Fruit fly (Drosophila melanogaster) whole organism, embryonic: ENCODE measurements around the gene SclA.

Source experiments
- CG1647 ChIP-seq: fragments of 200-800 bp; sonication (Bioruptor generic); optimal IDR thresholded peaks from 3 replicates; lab custom pipeline; 2016; ENCODE audit warnings: missing biosample characterization, missing genetic modification characterization
- CG30403 ChIP-seq: fragments of 200-800 bp; sonication (Bioruptor generic); optimal IDR thresholded peaks from 3 replicates; lab custom pipeline; 2016; ENCODE audit warnings: missing biosample characterization, missing genetic modification characterization
- CG3995 ChIP-seq: fragments of 200-800 bp; sonication (Bioruptor generic); optimal IDR thresholded peaks from 3 replicates; lab custom pipeline; 2016; ENCODE audit warnings: missing biosample characterization, missing genetic modification characterization
- CG5953 ChIP-seq: fragments of 200-800 bp; sonication (Bioruptor generic); IDR thresholded peaks from 2 replicates; pipeline ENCODE4 v1.3.6; 2022; ENCODE audit warnings: missing biosample characterization, missing genetic modification characterization
- Gug ChIP-seq: fragments of 200-800 bp; sonication (Bioruptor generic); IDR thresholded peaks from 4 replicates; pipeline ENCODE4 v1.3.6; 2022; ENCODE audit warnings: missing biosample characterization, missing genetic modification characterization
- Hsf ChIP-seq: fragments of 200-800 bp; sonication (Bioruptor generic); optimal IDR thresholded peaks from 3 replicates; lab custom pipeline; 2016; ENCODE audit warnings: missing biosample characterization, missing genetic modification characterization
- Med ChIP-seq: fragments of 200-800 bp; sonication (Bioruptor generic); peaks from one replicate; lab custom pipeline; 2016; ENCODE audit warnings: missing biosample characterization, missing genetic modification characterization, mild to moderate bottlenecking, inconsistent platforms, moderate library complexity
- Neu2 ChIP-seq: fragments of 200-800 bp; sonication (Bioruptor generic); optimal IDR thresholded peaks from 3 replicates; lab custom pipeline; 2016; ENCODE audit warnings: missing biosample characterization, missing genetic modification characterization, borderline replicate concordance
- Sin3A ChIP-seq: fragments of >200 bp; optimal IDR thresholded peaks from 2 replicates; lab custom pipeline; 2018
- sisA ChIP-seq: fragments of 200-800 bp; sonication (Bioruptor generic); IDR thresholded peaks from 2 replicates; pipeline ENCODE4 v1.3.6; 2022; ENCODE audit warnings: missing biosample characterization, missing genetic modification characterization

DNA sequence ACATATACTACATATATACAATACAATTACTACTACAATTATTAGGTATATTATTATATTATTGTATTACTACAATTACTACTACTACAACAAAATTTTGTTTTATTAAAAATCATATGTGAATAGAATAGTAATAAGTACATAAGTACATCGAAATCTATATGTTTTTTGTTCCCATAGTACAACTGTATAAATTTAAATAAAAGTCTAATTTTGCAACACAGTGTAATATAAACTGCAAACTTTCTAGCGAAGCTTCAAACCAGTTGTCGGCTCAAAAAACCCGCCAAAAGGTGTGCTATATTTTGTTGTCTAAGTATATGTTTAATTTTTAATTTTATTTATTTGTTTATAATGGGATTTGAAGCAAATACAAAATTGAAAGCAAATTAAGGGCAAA lies 21.8 kb downstream of the SclA start:
- TF ChIP-seq Gug (GFP tag; lab: Robert Waterston, UW), result no peak
- TF ChIP-seq CG30403 (GFP tag; lab: Kevin White, UChicago), result no peak
- TF ChIP-seq Sin3A (lab: Kevin White, UChicago), result no peak
- TF ChIP-seq Neu2 (GFP tag; lab: Kevin White, UChicago), result no peak
- no peak for TF ChIP-seq sisA (GFP tag; lab: Robert Waterston, UW)
- no peak for TF ChIP-seq CG5953 (GFP tag; lab: Robert Waterston, UW)
- TF ChIP-seq Med, result no peak
- no peak for TF ChIP-seq CG1647 (GFP tag; lab: Kevin White, UChicago)
- no peak for TF ChIP-seq Hsf (GFP tag; lab: Kevin White, UChicago)
- TF ChIP-seq CG3995 (GFP tag; lab: Kevin White, UChicago), result no peak
